Fruit fly (Drosophila melanogaster) ovary, adult (tissue): ENCODE measurements around the gene CG13667.

Source experiments
- CG17801 ChIP-seq: fragments of 200-800 bp; optimal IDR thresholded peaks from 2 replicates; lab custom pipeline; 2019; ENCODE audit warnings: missing biosample characterization, mild to moderate bottlenecking, missing genetic modification characterization, moderate library complexity; ENCODE audit not compliant: partially characterized antibody

Gene CG13667

dm6 chr3L:8451966-8452620, 46.8 kb downstream of the CG13667 start:
- TF ChIP-seq CG17801 (GFP tag; lab: Kevin White, UChicago): no peak

DNA sequence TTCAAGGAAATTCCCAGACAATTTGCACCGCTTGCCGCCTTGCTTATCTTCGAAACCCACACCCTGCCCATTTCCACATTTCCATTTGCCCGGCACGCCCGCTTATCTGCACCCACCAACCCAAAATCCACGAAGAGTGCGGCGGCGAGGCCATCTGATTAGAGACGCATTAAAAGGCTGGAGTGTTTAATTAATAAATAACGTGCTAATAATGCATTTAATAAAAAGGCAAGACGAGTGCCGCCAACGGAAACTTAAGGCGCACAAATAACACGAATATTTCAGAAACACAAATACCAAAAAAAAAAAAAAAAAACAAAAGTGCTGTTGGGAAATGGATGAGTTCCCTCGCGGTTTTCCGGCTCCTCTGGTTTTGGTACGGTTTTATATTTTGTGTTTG, 47.7 kb downstream of the CG13667 start:
- TF ChIP-seq CG17801 (GFP tag; lab: Kevin White, UChicago): no peak

DNA sequence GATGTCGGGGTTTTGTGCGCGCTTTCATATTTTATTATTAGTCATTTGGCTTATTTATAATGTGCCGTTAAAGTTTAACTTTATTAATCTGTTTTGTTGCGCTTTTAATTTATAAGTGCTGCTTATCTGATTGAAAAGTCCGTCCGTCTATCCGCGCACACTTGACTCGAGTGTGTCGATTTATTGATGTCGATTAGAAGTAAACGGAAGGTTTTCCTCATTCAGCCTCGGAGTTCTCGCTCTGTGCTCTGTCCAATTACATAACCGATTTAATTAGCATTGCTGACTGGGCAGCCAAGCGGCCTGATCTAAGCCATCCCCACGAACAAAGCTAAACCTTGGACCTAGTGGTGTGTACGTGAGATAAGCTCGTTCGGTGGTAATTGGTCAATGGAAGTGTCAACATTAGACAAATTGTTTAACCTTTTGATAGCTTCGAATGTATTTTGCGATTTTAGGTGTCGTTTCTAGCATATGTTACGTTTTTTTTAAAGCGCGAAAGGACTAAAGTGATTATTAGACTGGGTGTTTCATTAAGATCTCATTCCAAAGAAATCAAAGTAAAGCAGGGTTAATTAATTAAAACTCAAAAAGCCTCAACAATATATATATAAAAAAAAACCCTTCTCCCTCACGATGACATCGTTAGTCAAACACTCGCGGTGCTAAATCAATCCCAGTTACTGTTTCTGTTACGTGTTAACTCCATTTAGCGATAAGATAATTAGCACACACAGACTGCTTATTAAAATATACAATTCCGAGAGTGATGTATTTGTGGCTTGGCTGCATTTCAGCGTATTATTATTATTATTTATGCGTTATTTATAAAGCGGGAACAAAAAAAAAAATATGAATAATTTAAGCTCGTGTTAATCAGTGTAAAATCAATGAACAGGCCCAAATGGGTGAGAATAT, 48.4 kb downstream of the CG13667 start:
- no peak for TF ChIP-seq CG17801 (GFP tag; lab: Kevin White, UChicago)

- TF ChIP-seq CG17801 (GFP tag; lab: Kevin White, UChicago): peak; percentile 83
Observed at dm6 chr3L:8455015-8455908, 50.0 kb downstream of the CG13667 start.

DNA sequence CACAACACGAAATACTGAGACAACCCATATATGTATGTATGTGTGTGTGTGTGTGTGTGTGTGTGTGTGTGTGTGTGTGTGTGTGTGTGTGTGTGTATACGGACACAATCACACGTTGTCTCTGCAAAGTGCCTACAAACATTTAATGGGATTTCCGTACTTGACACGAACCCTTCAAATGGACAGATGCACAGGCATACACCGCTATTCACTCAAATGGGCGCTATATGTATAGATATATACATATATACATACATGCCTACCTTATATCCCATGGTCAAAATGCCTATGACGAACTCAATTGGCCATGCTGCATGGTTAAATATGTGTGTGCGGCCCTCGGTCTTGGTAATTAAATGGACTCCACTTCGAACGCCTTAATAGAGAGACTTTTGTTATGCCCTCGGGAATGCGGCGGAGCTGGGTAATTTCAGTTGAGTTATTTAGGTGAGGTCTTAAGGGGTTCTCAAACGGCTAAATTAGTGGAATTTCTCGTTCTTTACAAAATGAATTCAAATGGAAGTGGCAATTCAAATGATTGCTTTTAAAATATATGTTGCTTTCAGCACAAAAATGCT, 51.3 kb downstream of the CG13667 start:
- TF ChIP-seq CG17801 (GFP tag; lab: Kevin White, UChicago): no peak
